Worm (Caenorhabditis elegans): ENCODE results near the gene mrps-18B.

Gene mrps-18B

ce11 chrII:8516783-8517182 lies 8.7 kb upstream of the mrps-18B start, which contains the start of gene rnh-2:
Gene rnh-2, plus strand, starts transcription at chrII:8517150.
- TF ChIP-seq med-1 (GFP tag; optimal IDR thresholded peaks at IDR 0.05; ENCODE audit: insufficient read depth) (no peak), cog-1 (tag; optimal IDR thresholded peaks at IDR 0.05) (peak; percentile 60), klf-2 (GFP tag; conservative IDR thresholded peaks at IDR 0.05) (no peak), tab-1 (GFP tag; IDR thresholded peaks at IDR 0.05) (no peak), T22C8.4 (GFP tag; IDR thresholded peaks at IDR 0.05) (no peak), ztf-29 (GFP tag; IDR thresholded peaks at IDR 0.05) (no peak), ref-1 (GFP tag; conservative IDR thresholded peaks at IDR 0.05) (no peak), ztf-23 (GFP tag; IDR thresholded peaks at IDR 0.05) (peak; percentile 68), flt-1 (GFP tag; IDR thresholded peaks at IDR 0.05) (0 out of 2 replicates have a peak, but pooled peaks have one; percentile 54)

- no peak for TF ChIP-seq cog-1 (tag; optimal IDR thresholded peaks at IDR 0.05)
- TF ChIP-seq flt-1 (GFP tag; IDR thresholded peaks at IDR 0.05) = no peak
- no peak for TF ChIP-seq T22C8.4 (GFP tag; IDR thresholded peaks at IDR 0.05)
- TF ChIP-seq ref-1 (GFP tag; conservative IDR thresholded peaks at IDR 0.05) = no peak
- TF ChIP-seq klf-2 (GFP tag; conservative IDR thresholded peaks at IDR 0.05) = no peak
Observed at ce11 chrII:8518210-8518609, 7.3 kb upstream of the mrps-18B start, which contains the start of gene T13H5.8. Gene T13H5.8, plus strand, starts transcription at chrII:8518510.

DNA sequence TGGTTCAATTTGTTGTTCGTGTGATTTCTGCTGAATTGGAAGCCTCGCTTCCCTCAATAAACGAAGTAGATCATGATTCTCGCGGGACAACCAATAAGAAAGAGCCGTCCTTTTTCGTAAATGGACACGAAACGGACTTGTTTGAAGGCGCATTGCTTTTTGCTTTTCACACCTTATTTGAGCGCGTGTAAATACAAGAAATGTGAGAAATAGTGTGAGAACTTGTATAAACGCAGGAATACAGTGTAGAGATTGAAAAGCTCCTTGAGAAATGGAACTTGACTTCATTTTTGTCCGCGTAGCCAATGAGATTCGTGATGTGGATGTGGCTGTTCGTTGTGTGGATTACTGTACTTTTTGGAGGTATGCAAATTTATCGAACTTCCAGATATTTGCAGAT lies 4.9 kb upstream of the mrps-18B start, which contains the start of gene cht-2:
cht-2 (plus strand) TSS at position 301 of the 400 bp plus-strand sequence.
- TF ChIP-seq cog-1 (tag; optimal IDR thresholded peaks at IDR 0.05) (no peak), T22C8.4 (GFP tag; IDR thresholded peaks at IDR 0.05) (no peak), flt-1 (GFP tag; IDR thresholded peaks at IDR 0.05) (no peak), med-1 (GFP tag; optimal IDR thresholded peaks at IDR 0.05; ENCODE audit: insufficient read depth) (no peak), klf-2 (GFP tag; conservative IDR thresholded peaks at IDR 0.05) (no peak), tab-1 (GFP tag; IDR thresholded peaks at IDR 0.05) (no peak), ref-1 (GFP tag; conservative IDR thresholded peaks at IDR 0.05) (no peak), ztf-23 (GFP tag; IDR thresholded peaks at IDR 0.05) (no peak), ztf-29 (GFP tag; IDR thresholded peaks at IDR 0.05) (no peak)

DNA sequence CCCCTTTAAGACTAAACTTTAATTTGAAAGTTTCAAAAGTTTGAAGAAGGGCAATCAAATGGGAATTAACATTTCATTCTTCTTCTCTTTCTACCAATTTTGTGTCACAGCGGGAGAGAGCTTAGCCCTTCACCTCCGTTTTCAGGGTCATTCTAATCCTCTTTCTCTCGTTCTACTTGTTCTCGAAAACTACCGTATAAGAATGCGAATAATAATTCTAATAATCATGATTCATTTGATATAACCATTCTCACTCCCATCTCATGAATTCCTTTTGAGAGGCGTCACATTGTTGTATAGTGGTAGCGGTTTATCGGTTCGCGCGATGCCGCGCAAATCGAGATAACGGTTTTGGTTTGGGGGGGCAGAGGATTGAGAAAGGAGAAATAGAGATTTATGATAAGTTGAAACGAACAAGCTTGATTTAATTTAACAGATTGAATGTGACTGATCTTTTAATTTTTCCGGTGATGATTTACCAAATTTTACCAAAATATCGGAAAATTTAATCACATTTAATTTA lies 3.8 kb downstream of the mrps-18B start:
- TF ChIP-seq ztf-29 (GFP tag; IDR thresholded peaks at IDR 0.05) (no peak), klf-2 (GFP tag; conservative IDR thresholded peaks at IDR 0.05) (no peak), tab-1 (GFP tag; IDR thresholded peaks at IDR 0.05) (no peak), flt-1 (GFP tag; IDR thresholded peaks at IDR 0.05) (no peak), ztf-23 (GFP tag; IDR thresholded peaks at IDR 0.05) (no peak), T22C8.4 (GFP tag; IDR thresholded peaks at IDR 0.05) (no peak), cog-1 (tag; optimal IDR thresholded peaks at IDR 0.05) (no peak)

ce11 chrII:8531181-8531759 lies 5.8 kb downstream of the mrps-18B start, which contains the start of gene gldi-7:
Gene gldi-7, minus strand, starts transcription at chrII:8531222.
- TF ChIP-seq klf-2 (GFP tag; conservative IDR thresholded peaks at IDR 0.05) (no peak), tab-1 (GFP tag; IDR thresholded peaks at IDR 0.05) (no peak), ztf-29 (GFP tag; IDR thresholded peaks at IDR 0.05) (no peak), T22C8.4 (GFP tag; IDR thresholded peaks at IDR 0.05) (no peak), ref-1 (GFP tag; conservative IDR thresholded peaks at IDR 0.05) (no peak), cog-1 (tag; optimal IDR thresholded peaks at IDR 0.05) (no peak), med-1 (GFP tag; optimal IDR thresholded peaks at IDR 0.05; ENCODE audit: insufficient read depth) (no peak), flt-1 (GFP tag; IDR thresholded peaks at IDR 0.05) (no peak), ztf-23 (GFP tag; IDR thresholded peaks at IDR 0.05) (no peak)

DNA sequence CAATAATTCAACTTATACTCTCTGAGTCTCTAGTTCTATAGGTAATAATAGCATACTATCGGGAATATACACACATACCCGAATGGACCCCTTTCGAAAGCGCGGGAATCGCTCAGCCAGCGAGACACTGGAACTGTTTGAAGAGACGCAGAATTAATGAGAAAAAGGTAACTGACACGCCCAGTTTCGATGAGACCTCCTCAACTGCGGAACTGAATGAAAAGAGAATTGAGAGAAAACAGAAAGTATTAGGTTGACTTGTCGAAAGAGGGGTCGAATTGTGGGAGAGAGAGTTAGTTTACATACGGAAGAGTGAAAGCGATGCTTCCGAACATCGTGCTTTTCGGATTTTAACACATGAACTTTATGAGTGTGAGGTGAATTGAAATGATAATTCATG lies 6.5 kb downstream of the mrps-18B start:
- no peak for TF ChIP-seq ztf-29 (GFP tag; IDR thresholded peaks at IDR 0.05)
- no peak for TF ChIP-seq med-1 (GFP tag; optimal IDR thresholded peaks at IDR 0.05; ENCODE audit: insufficient read depth)
- no peak for TF ChIP-seq cog-1 (tag; optimal IDR thresholded peaks at IDR 0.05)
- no peak for TF ChIP-seq klf-2 (GFP tag; conservative IDR thresholded peaks at IDR 0.05)
- no peak for TF ChIP-seq ref-1 (GFP tag; conservative IDR thresholded peaks at IDR 0.05)
- no peak for TF ChIP-seq tab-1 (GFP tag; IDR thresholded peaks at IDR 0.05)
- TF ChIP-seq ztf-23 (GFP tag; IDR thresholded peaks at IDR 0.05) = no peak
- TF ChIP-seq flt-1 (GFP tag; IDR thresholded peaks at IDR 0.05) = no peak
- TF ChIP-seq T22C8.4 (GFP tag; IDR thresholded peaks at IDR 0.05) = no peak

DNA sequence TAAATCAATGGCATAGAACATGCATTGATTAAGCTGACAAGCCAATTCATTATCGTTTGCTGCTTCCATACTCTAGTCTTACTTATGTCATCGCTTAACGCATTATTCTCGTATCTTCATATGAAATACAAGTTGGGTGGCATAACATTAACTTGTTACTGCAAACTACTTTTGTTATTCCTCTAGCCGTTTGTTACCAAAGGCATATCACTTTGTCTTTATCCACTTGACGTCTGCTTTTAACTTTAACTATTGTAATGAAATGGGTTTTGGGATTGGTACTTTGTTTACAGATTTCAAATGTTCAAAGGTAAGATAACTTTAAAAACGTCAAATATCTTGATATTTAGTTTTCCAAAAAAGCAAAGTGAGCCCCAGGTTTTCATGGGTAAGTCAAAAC lies 10.6 kb downstream of the mrps-18B start, which contains the start of gene W01C9.2:
W01C9.2 (plus strand) TSS at position 301 of the 400 bp plus-strand sequence.
- TF ChIP-seq tab-1 (GFP tag; IDR thresholded peaks at IDR 0.05) (no peak), cog-1 (tag; optimal IDR thresholded peaks at IDR 0.05) (no peak), ref-1 (GFP tag; conservative IDR thresholded peaks at IDR 0.05) (no peak), klf-2 (GFP tag; conservative IDR thresholded peaks at IDR 0.05) (no peak), ztf-23 (GFP tag; IDR thresholded peaks at IDR 0.05) (no peak), T22C8.4 (GFP tag; IDR thresholded peaks at IDR 0.05) (no peak), ztf-29 (GFP tag; IDR thresholded peaks at IDR 0.05) (no peak), flt-1 (GFP tag; IDR thresholded peaks at IDR 0.05) (no peak), med-1 (GFP tag; optimal IDR thresholded peaks at IDR 0.05; ENCODE audit: insufficient read depth) (no peak)

DNA sequence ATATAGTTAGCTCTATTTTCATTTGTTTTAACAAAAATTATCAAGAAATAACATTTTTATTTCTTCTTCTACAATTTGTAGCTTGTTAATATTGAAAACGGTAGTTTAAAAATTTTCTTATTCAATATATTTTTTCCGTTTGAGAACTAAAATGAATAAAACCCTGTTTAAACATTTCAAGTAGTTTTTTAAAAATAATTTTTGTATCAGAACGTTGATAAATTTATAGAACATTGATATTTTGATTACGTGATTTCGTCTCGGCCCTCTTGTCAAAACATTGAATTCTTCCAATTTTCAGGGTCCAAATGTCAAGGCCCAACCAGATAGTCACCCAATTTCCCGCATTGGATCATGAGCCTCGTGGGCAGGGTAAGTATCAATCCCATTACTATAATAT lies 14.9 kb downstream of the mrps-18B start, which contains the start of gene pqn-73:
pqn-73 (plus strand) TSS at position 301 of the 400 bp plus-strand sequence.
- TF ChIP-seq med-1 (GFP tag; optimal IDR thresholded peaks at IDR 0.05; ENCODE audit: insufficient read depth) (no peak), flt-1 (GFP tag; IDR thresholded peaks at IDR 0.05) (no peak), ztf-29 (GFP tag; IDR thresholded peaks at IDR 0.05) (no peak), tab-1 (GFP tag; IDR thresholded peaks at IDR 0.05) (no peak), ztf-23 (GFP tag; IDR thresholded peaks at IDR 0.05) (no peak), cog-1 (tag; optimal IDR thresholded peaks at IDR 0.05) (no peak), T22C8.4 (GFP tag; IDR thresholded peaks at IDR 0.05) (no peak), ref-1 (GFP tag; conservative IDR thresholded peaks at IDR 0.05) (no peak)

ce11 chrII:8545315-8545714 lies 19.8 kb downstream of the mrps-18B start, which contains the start of gene decr-1.2:
Gene decr-1.2, plus strand, starts transcription at chrII:8545615.
- TF ChIP-seq med-1 (GFP tag; optimal IDR thresholded peaks at IDR 0.05; ENCODE audit: insufficient read depth) (no peak), cog-1 (tag; optimal IDR thresholded peaks at IDR 0.05) (no peak), T22C8.4 (GFP tag; IDR thresholded peaks at IDR 0.05) (no peak), ztf-29 (GFP tag; IDR thresholded peaks at IDR 0.05) (no peak), ref-1 (GFP tag; conservative IDR thresholded peaks at IDR 0.05) (no peak), tab-1 (GFP tag; IDR thresholded peaks at IDR 0.05) (no peak), flt-1 (GFP tag; IDR thresholded peaks at IDR 0.05) (no peak), ztf-23 (GFP tag; IDR thresholded peaks at IDR 0.05) (no peak), klf-2 (GFP tag; conservative IDR thresholded peaks at IDR 0.05) (no peak)

Data from whole organism, midembryonic.